Worm (Caenorhabditis elegans): ENCODE data around the gene unc-10.

The unc-10 gene

DNA sequence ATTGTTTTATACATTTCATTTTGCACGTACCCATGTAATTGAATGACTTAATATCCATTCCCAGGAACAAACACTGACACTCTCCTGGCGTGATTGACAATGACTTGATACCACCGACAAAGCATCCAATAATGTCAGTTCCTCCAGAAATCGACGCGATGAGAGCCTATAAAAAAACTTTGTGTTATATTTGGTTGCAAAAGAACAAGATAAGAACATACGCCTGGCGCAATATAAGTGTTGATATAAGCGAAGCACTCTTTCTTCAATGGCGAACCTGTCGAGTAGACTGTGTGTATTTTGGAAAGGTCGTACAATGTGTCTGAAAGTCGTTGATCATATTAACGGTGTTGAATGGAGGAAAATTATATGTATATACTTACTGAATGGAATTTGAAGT, 23.0 kb upstream of the unc-10 start:
- TF ChIP-seq lsy-12 (tag; optimal IDR thresholded peaks at IDR 0.05), result no peak
- no peak for TF ChIP-seq nhr-11 (tag; optimal IDR thresholded peaks at IDR 0.05)
- no peak for TF ChIP-seq elt-1 (tag; optimal IDR thresholded peaks at IDR 0.05)
- peak; percentile 36 for TF ChIP-seq pqm-1 (tag; optimal IDR thresholded peaks at IDR 0.05)
- peak; percentile 62 for TF ChIP-seq elt-2 (tag; optimal IDR thresholded peaks at IDR 0.05)

DNA sequence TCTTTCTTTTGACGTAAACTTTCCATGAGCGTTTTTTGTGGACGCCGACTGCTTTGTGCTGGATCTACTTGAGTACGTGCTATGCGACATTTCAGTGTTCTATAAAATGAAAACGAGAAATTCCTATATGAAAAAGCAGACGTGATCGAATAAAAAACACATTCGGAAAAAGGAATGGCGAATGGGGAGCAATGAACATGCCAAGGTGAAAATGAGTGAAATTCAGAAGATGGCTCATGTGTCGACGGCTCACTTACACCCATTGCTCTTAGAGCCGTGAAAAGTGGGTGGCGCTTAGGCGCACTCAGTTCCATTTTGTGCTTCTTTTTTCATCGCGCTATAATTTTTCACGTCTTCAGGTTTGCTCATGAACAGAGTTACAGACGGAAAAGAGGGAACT, 18.5 kb upstream of the unc-10 start, which contains the start of gene K03A1.4:
Gene K03A1.4 (minus strand): TSS at position 101 of the 400 bp plus-strand sequence.
- TF ChIP-seq pqm-1 (tag; optimal IDR thresholded peaks at IDR 0.05), result no peak
- no peak for TF ChIP-seq nhr-11 (tag; optimal IDR thresholded peaks at IDR 0.05)
- no peak for TF ChIP-seq ceh-28 (tag; optimal IDR thresholded peaks at IDR 0.05)
- TF ChIP-seq hmg-11 (tag; optimal IDR thresholded peaks at IDR 0.05), result no peak
- TF ChIP-seq ceh-16 (tag; optimal IDR thresholded peaks at IDR 0.05), result no peak
- TF ChIP-seq eor-1 (tag; optimal IDR thresholded peaks at IDR 0.05), result no peak

- no peak for TF ChIP-seq nhr-43 (tag; optimal IDR thresholded peaks at IDR 0.05; ENCODE audit: poor library complexity, severe bottlenecking)
- no peak for TF ChIP-seq nfya-1 (tag; optimal IDR thresholded peaks at IDR 0.05; ENCODE audit: insufficient read depth)
- no peak for TF ChIP-seq pha-4 (tag; optimal IDR thresholded peaks at IDR 0.05)
- no peak for TF ChIP-seq aly-2 (tag; optimal IDR thresholded peaks at IDR 0.05)
- no peak for TF ChIP-seq ceh-82 (tag; optimal IDR thresholded peaks at IDR 0.05)
- no peak for TF ChIP-seq tbx-2 (tag; optimal IDR thresholded peaks at IDR 0.05)
- TF ChIP-seq fkh-2 (tag; optimal IDR thresholded peaks at IDR 0.05), result no peak
- no peak for TF ChIP-seq nhr-12 (tag; optimal IDR thresholded peaks at IDR 0.05)
Measured at ce11 chrX:7296310-7296709, 16.2 kb upstream of the unc-10 start.

DNA sequence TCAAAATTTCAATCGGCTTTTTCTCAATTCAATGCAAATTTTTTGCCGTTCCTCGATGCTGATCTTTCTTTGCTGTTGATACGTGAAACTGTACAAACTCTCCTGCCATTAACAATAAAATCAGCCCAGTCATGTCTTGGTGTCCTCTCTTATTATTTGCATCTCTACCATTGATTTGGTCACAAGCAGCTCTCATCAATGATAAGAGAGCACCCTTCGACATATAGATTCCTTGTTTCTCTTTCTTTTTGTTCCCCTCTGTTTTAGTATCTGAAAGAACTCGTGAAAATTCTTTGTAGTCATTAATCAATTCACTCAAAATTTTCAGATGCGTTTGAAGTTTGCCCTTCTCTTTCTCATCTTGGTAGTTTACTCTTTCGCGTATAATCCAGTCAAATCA, 11.7 kb upstream of the unc-10 start, which contains the start of gene lron-7:
Gene lron-7 (plus strand): TSS at position 323 of the 400 bp plus-strand sequence.
- TF ChIP-seq pha-4 (tag; optimal IDR thresholded peaks at IDR 0.05), result peak; percentile 41
- peak; percentile 80 for TF ChIP-seq pqm-1 (tag; optimal IDR thresholded peaks at IDR 0.05)
- TF ChIP-seq elt-2 (tag; optimal IDR thresholded peaks at IDR 0.05), result peak; percentile 71
- no peak for TF ChIP-seq ceh-28 (tag; optimal IDR thresholded peaks at IDR 0.05)

- TF ChIP-seq mdl-1 (tag; optimal IDR thresholded peaks at IDR 0.05) (no peak), pha-4 (tag; optimal IDR thresholded peaks at IDR 0.05) (peak; percentile 65), elt-2 (tag; optimal IDR thresholded peaks at IDR 0.05) (peak; percentile 23)
Measured at ce11 chrX:7290859-7291628, 10.9 kb upstream of the unc-10 start.

ce11 chrX:7289565-7289964, 9.4 kb upstream of the unc-10 start:
- TF ChIP-seq egl-5 (tag; optimal IDR thresholded peaks at IDR 0.05) (peak; percentile 35), fkh-2 (tag; optimal IDR thresholded peaks at IDR 0.05) (no peak), nhr-76 (tag; optimal IDR thresholded peaks at IDR 0.05) (no peak)

DNA sequence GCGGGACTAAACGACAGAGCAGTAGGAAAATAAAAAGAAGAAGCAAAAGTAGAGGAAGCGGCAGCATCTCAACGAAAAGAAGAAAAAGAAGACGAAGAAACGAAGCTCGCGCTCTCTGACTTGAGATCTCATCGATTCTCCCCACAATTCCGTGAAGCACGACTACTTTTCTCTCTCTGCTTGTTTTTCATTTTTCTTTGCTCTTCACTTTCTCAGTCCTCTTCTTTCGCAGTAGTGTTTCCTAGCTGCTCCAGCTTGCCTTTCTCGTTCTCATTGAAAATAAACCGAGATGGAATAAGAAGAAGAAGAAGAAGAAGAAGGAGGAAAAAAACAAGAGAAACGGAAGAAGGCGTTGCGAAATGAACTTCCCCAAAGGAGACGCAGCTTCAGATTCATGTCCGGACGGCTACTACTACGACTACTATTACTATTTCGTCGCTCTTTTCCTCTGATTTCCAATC, 4.6 kb upstream of the unc-10 start:
- TF ChIP-seq nhr-12 (tag; optimal IDR thresholded peaks at IDR 0.05) (no peak), elt-1 (tag; optimal IDR thresholded peaks at IDR 0.05) (peak; percentile 34), fkh-10 (GFP tag; optimal IDR thresholded peaks at IDR 0.05) (peak; percentile 89), nhr-43 (tag; optimal IDR thresholded peaks at IDR 0.05; ENCODE audit: poor library complexity, severe bottlenecking) (no peak), hmg-11 (tag; optimal IDR thresholded peaks at IDR 0.05) (peak; percentile 66), lin-39 (tag; optimal IDR thresholded peaks at IDR 0.05) (peak; percentile 62), elt-2 (tag; optimal IDR thresholded peaks at IDR 0.05) (no peak), tbx-2 (tag; optimal IDR thresholded peaks at IDR 0.05) (peak; percentile 35), ztf-4 (tag; optimal IDR thresholded peaks at IDR 0.05) (no peak), skn-1 (tag; optimal IDR thresholded peaks at IDR 0.05) (peak; percentile 9), nfya-1 (tag; optimal IDR thresholded peaks at IDR 0.05; ENCODE audit: insufficient read depth) (peak; percentile 49), ceh-9 (tag; optimal IDR thresholded peaks at IDR 0.05) (peak; percentile 74)

- TF ChIP-seq hmg-11 (tag; optimal IDR thresholded peaks at IDR 0.05), result no peak
Measured at ce11 chrX:7283136-7283535, 3.0 kb upstream of the unc-10 start.

Data from whole organism, L3 larva.